Worm (Caenorhabditis elegans): Measurements from ENCODE around the gene Y55F3BL.6.

The Y55F3BL.6 gene

DNA sequence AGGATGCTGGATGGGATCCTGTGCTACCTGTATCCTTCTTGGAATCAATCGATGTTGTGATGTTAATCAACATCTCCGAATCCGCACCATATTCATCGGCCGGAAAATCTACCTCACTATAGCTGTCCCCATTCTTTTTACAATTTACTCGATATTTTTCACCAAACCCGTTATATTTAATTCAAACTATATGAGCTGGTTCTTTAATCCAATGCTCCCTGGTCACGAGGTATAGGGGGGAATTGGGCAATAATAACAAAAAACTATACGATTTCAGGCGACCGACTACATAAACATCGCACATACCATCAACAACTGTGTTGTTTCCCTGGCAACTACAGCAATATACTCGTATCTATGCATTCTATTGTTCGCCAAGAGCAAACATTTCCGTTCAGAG lies 49.3 kb downstream of the Y55F3BL.6 start:
- TF ChIP-seq egl-27 (tag; optimal IDR thresholded peaks at IDR 0.05) (no peak), rnt-1 (tag; optimal IDR thresholded peaks at IDR 0.05) (no peak), irx-1 (tag; optimal IDR thresholded peaks at IDR 0.05) (no peak), zag-1 (tag; optimal IDR thresholded peaks at IDR 0.05) (no peak), efl-1 (optimal IDR thresholded peaks at IDR 0.05) (no peak), efl-1 (GFP tag; optimal IDR thresholded peaks at IDR 0.05 in 1 of 2) (peak in 1 of 2 experiments; percentile 57), pag-3 (tag; optimal IDR thresholded peaks at IDR 0.05; ENCODE audit: borderline replicate concordance, insufficient read depth) (no peak)

DNA sequence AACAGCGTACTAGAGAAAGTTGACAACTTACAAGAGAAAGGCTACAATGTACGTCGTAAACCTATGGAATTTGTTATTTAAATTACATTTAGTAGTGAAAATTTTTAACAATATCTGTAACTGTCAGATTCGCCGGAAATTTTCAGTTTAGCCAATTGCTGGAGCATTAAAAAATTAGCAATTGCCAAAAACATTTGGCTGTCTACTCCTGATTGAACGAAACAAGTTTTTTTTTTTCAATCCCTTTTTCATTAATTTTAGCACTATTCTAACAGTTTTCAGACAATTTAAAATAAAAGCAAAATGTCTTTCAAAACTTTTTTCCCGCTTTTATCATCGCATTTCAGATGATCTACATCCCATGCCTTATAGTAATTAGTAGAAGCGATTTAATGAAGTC lies 49.9 kb downstream of the Y55F3BL.6 start:
- TF ChIP-seq tbx-2 (tag; optimal IDR thresholded peaks at IDR 0.05) (no peak), mdl-1 (tag; optimal IDR thresholded peaks at IDR 0.05) (no peak), fkh-10 (GFP tag; optimal IDR thresholded peaks at IDR 0.05) (no peak), aha-1 (tag; optimal IDR thresholded peaks at IDR 0.05) (no peak), sup-37 (GFP tag; optimal IDR thresholded peaks at IDR 0.05) (no peak), unc-98 (GFP tag; IDR thresholded peaks at IDR 0.05) (no peak), mef-2 (tag; optimal IDR thresholded peaks at IDR 0.05) (no peak), fkh-4 (tag; optimal IDR thresholded peaks at IDR 0.05; ENCODE audit: borderline replicate concordance) (no peak), nhr-71 (tag; optimal IDR thresholded peaks at IDR 0.05) (no peak), snpc-4 (tag; optimal IDR thresholded peaks at IDR 0.05) (no peak), unc-86 (tag; optimal IDR thresholded peaks at IDR 0.05) (no peak), C04F5.9 (tag; optimal IDR thresholded peaks at IDR 0.05) (no peak), ets-5 (GFP tag; IDR thresholded peaks at IDR 0.05) (no peak), alr-1 (tag; optimal IDR thresholded peaks at IDR 0.05; ENCODE audit: borderline replicate concordance) (no peak), sptf-1 (tag; optimal IDR thresholded peaks at IDR 0.05) (no peak), isw-1 (GFP tag; IDR thresholded peaks at IDR 0.05) (no peak)

DNA sequence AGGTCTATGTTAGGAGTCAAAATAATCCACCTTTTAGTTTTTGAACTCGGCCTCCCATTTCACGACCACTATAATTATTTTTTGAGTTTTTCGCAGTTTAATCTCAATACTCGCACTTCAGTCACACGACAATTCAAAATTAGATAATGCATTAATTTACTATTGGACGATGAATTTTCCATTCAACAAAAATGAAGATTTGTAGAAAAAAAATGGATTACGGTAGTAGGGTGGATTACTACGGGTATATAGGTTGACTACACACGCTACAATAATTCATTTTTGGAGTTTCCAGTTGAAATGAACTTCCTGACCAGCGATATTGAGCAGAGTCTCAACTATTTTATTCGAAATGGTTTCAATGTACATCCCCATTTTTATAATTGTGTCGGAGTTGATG lies 50.5 kb downstream of the Y55F3BL.6 start, which contains the start of gene srt-23:
Gene srt-23 (plus strand): TSS at position 301 of the 400 bp plus-strand sequence.
- TF ChIP-seq aha-1 (tag; optimal IDR thresholded peaks at IDR 0.05), result no peak
- no peak for TF ChIP-seq lin-35 (GFP tag; optimal IDR thresholded peaks at IDR 0.05)
- TF ChIP-seq nhr-85 (tag), result no peak
- TF ChIP-seq nhr-84 (tag; optimal IDR thresholded peaks at IDR 0.05), result no peak
- TF ChIP-seq swsn-7 (tag; optimal IDR thresholded peaks at IDR 0.05), result no peak
- TF ChIP-seq lir-3 (tag; optimal IDR thresholded peaks at IDR 0.05; ENCODE audit: poor library complexity), result no peak
- no peak for TF ChIP-seq vab-15 (tag; optimal IDR thresholded peaks at IDR 0.05)
- TF ChIP-seq nhr-47 (tag; optimal IDR thresholded peaks at IDR 0.05), result no peak
- TF ChIP-seq tbx-2 (tag; optimal IDR thresholded peaks at IDR 0.05), result no peak
- TF ChIP-seq C34B4.2 (tag; optimal IDR thresholded peaks at IDR 0.05), result no peak
- no peak for TF ChIP-seq F16B12.6 (tag; optimal IDR thresholded peaks at IDR 0.05)
- no peak for TF ChIP-seq ceh-88 (GFP tag; IDR thresholded peaks at IDR 0.05)
- TF ChIP-seq nhr-71 (tag; optimal IDR thresholded peaks at IDR 0.05), result no peak
- no peak for TF ChIP-seq mdl-1 (tag; optimal IDR thresholded peaks at IDR 0.05)
- no peak for TF ChIP-seq snpc-4 (tag; optimal IDR thresholded peaks at IDR 0.05)
- TF ChIP-seq pqm-1 (tag; optimal IDR thresholded peaks at IDR 0.05), result no peak
- no peak for TF ChIP-seq efl-3 (GFP tag; optimal IDR thresholded peaks at IDR 0.05)
- TF ChIP-seq elt-2 (tag; optimal IDR thresholded peaks at IDR 0.05), result no peak
